Fruit fly (Drosophila melanogaster) whole organism, embryonic: ENCODE measurements around the gene CG12479.

ENCODE experiments used
- Ada2b ChIP-seq: fragments of 200-800 bp; sonication (Bioruptor generic); IDR thresholded peaks from 2 replicates; pipeline ENCODE4 v1.3.6; 2022; ENCODE audit warnings: missing biosample characterization, missing genetic modification characterization
- CG14014 ChIP-seq: fragments of 200-800 bp; sonication (Bioruptor generic); IDR thresholded peaks from 2 replicates; pipeline ENCODE4 v1.3.6; 2022; ENCODE audit warnings: missing biosample characterization, missing genetic modification characterization
- CG15011 ChIP-seq: fragments of 200-800 bp; sonication (Bioruptor generic); optimal IDR thresholded peaks from 3 replicates; lab custom pipeline; 2018; ENCODE audit warnings: missing biosample characterization, mild to moderate bottlenecking, missing genetic modification characterization
- CG2129 ChIP-seq: fragments of 200-800 bp; sonication (Bioruptor generic); IDR thresholded peaks from 2 replicates; pipeline ENCODE4 v1.3.6; 2022; ENCODE audit warnings: missing biosample characterization, missing genetic modification characterization; ENCODE audit not compliant: partially characterized antibody
- CG6765 ChIP-seq: fragments of 200-800 bp; sonication (Bioruptor generic); optimal IDR thresholded peaks from 3 replicates; lab custom pipeline; 2017; ENCODE audit warnings: missing biosample characterization, mild to moderate bottlenecking, missing genetic modification characterization
- CTCF ChIP-seq: fragments of 200-800 bp; sonication (Bioruptor generic); optimal IDR thresholded peaks from 2 replicates; lab custom pipeline; 2017; ENCODE audit warnings: missing biosample characterization, mild to moderate bottlenecking, missing genetic modification characterization, moderate library complexity
- Fer3 ChIP-seq: fragments of 200-800 bp; sonication (Bioruptor generic); optimal IDR thresholded peaks from 2 replicates; lab custom pipeline; 2018; ENCODE audit warnings: missing biosample characterization, mild to moderate bottlenecking, missing genetic modification characterization, moderate library complexity
- Hr51 ChIP-seq, 2 experiments: fragments of 200-800 bp; sonication (Bioruptor generic); optimal IDR thresholded peaks; 2 replicates in 1 of 2; 3 replicates in 1 of 2; lab custom pipeline; 2016 to 2018; ENCODE audit warnings: missing biosample characterization in 2 of 2, missing genetic modification characterization in 2 of 2, mild to moderate bottlenecking in 1 of 2, moderate library complexity in 1 of 2
- Nf-YA ChIP-seq: fragments of 200-800 bp; sonication (Bioruptor generic); IDR thresholded peaks from 2 replicates; pipeline ENCODE4 v1.3.6; 2022; ENCODE audit warnings: missing biosample characterization, missing genetic modification characterization
- psq ChIP-seq: fragments of 200-800 bp; sonication (Bioruptor generic); optimal IDR thresholded peaks from 2 replicates; lab custom pipeline; 2017; ENCODE audit warnings: missing biosample characterization, missing genetic modification characterization
- sens ChIP-seq: fragments of 200-800 bp; sonication (Bioruptor generic); peaks from one replicate; lab custom pipeline; 2016; ENCODE audit warnings: missing biosample characterization, missing genetic modification characterization
- vnd ChIP-seq: fragments of 200-800 bp; sonication (Bioruptor generic); IDR thresholded peaks from 3 replicates; pipeline ENCODE4 v1.3.6; 2022; ENCODE audit warnings: missing biosample characterization, missing genetic modification characterization; ENCODE audit not compliant: partially characterized antibody

DNA sequence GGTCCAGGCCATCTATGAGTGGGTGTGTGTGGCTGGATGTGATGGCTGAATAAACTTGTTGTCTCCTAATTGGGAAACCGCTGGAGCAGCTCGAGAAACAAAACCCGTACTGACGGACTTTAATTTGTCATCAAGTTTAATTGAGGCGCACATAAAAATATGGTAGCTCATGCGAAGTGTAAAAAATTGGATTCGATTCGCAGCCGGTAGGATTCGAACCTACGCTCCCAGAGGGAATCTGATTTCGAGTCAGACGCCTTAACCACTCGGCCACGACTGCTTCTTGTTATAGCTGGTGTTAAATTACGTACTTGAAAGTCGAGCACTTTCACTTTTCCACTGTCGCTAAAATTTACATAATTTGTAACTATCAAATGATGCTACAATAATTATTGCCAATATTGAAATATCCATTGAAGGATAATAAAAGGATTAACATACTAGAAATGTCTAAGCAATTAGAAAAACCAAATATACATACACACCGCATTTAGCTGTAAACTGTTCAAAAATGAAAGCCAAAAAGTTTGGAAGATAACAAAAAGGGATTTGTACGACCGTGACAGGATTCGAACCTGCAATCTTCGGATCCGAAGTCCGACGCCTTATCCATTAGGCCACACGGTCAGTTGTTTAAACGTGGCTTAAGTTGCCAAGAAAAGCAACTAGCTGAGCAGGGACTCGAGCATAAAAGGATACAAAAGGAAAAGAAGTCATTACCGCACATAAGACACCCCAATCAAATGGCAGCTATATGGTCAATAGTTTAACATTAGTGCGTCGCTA is 48.4 kb downstream of the CG12479 start:
- no peak for TF ChIP-seq vnd (GFP tag; lab: Robert Waterston, UW)
- no peak for TF ChIP-seq Hr51 (GFP tag; optimal IDR thresholded peaks at IDR 0.05; lab: Kevin White, UChicago)
- no peak for TF ChIP-seq CG2129 (GFP tag; lab: Robert Waterston, UW)
- no peak for TF ChIP-seq CG15011 (GFP tag; lab: Kevin White, UChicago)
- no peak for TF ChIP-seq CG14014 (GFP tag; lab: Robert Waterston, UW)
- TF ChIP-seq Nf-YA: no peak
- no peak for TF ChIP-seq psq (GFP tag; lab: Kevin White, UChicago)
- no peak for TF ChIP-seq sens (GFP tag; lab: Kevin White, UChicago)
- no peak for TF ChIP-seq Ada2b (GFP tag; lab: Robert Waterston, UW)
- TF ChIP-seq CTCF (GFP tag; lab: Kevin White, UChicago): no peak
- TF ChIP-seq CG6765: no peak
- no peak for TF ChIP-seq Fer3
